Fruit fly (Drosophila melanogaster): ENCODE data around the gene CG10920.

Gene CG10920

DNA sequence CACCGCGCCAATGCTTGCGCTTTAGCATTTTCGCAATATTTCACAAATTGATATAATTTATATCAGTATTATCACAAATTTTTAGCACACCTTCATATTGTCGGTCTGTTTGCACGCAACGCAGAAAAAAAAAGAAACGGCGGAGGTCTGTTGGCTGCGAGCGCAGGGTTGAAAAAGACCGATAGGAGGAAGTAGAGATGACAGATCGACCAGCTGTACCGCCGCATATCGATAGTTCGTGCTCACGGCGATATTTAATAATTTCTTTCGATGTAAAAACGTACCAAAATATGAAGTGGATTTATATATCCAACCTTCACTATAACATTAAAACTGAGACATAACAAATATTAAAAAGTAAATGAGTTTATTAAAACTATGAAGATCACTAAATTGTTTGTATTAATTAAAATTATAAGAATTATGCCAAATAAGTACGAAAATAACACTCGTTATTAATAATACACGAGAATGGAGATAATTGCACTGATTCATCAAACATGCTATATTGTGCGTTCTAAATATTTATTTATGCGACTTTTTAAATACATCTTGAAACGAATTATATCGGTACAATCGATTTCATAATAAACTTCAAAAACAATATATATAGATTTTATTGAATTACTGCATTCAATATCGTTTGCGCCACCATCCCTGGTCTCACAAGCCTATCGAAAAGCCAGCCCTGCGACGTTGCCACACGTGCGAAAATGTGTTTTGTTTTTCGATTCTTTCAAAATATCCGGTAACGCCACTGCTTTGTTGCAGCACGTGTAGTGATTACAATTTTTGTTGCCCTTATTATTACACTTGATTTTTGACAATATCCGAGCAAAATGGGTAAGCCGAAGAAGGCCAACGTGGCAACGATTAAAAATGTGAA lies 47.4 kb upstream of the CG10920 start, which contains the start of the genes RpS6 and bys (continued):
- TF ChIP-seq trh (GFP tag; optimal IDR thresholded peaks at IDR 0.05) = no peak
- peak; percentile 14 for TF ChIP-seq CG17359 (tag; optimal IDR thresholded peaks at IDR 0.05)
- TF ChIP-seq aop (GFP tag; IDR thresholded peaks at IDR 0.05) = peak; percentile 88
- TF ChIP-seq Xbp1 (GFP tag; optimal IDR thresholded peaks at IDR 0.05) = peak; percentile 54
- TF ChIP-seq CG9932 (GFP tag; IDR thresholded peaks at IDR 0.05) = peak; percentile 74
- no peak for TF ChIP-seq CG13123 (GFP tag; optimal IDR thresholded peaks at IDR 0.05)
- peak; percentile 23 for TF ChIP-seq stwl (tag; optimal IDR thresholded peaks at IDR 0.05)
- TF ChIP-seq Usf (GFP tag; optimal IDR thresholded peaks at IDR 0.05) = no peak
- peak; percentile 22 for TF ChIP-seq CG15514 (GFP tag; optimal IDR thresholded peaks at IDR 0.05)
- TF ChIP-seq CG13775 (GFP tag; optimal IDR thresholded peaks at IDR 0.05) = peak; percentile 66
- TF ChIP-seq Vsx1 (GFP tag; optimal IDR thresholded peaks at IDR 0.05) = no peak
- TF ChIP-seq ftz-f1 (GFP tag; optimal IDR thresholded peaks at IDR 0.05) = no peak
- TF ChIP-seq Dip3 (GFP tag; optimal IDR thresholded peaks at IDR 0.05) = peak; percentile 28
- no peak for TF ChIP-seq CkIIα-i1 (GFP tag; IDR thresholded peaks at IDR 0.05)
- 0 out of 2 replicates have a peak, but pooled peaks have one; percentile 23 for TF ChIP-seq sim (GFP tag; IDR thresholded peaks at IDR 0.05)

DNA sequence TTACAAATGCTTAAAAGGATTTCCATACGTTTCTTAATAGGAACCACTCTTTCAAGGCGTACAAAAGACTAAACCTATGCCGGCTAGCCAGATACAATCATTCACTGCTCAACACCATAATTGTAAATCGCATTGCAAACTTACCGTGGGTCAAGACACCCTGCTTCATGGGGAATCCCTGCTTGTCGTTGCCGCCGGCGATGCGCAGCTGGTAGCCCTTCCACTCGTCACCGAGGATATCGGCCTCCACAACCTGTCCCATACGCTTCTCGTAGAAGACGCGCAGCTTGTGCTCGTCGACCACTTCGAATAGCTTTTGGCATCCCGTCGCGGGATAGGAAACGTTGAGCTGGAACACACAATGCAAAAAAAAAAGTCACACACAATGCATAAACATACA lies 46.6 kb upstream of the CG10920 start:
- TF ChIP-seq Ets65A (GFP tag) = peak; percentile 65
- TF ChIP-seq gsb (GFP tag; IDR thresholded peaks at IDR 0.05) = no peak
- TF ChIP-seq sens (GFP tag) = peak; percentile 53
- TF ChIP-seq Opbp (GFP tag; IDR thresholded peaks at IDR 0.05; ENCODE audit: partially characterized antibody) = 0 out of 3 replicates have a peak, but pooled peaks have one; percentile 10

DNA sequence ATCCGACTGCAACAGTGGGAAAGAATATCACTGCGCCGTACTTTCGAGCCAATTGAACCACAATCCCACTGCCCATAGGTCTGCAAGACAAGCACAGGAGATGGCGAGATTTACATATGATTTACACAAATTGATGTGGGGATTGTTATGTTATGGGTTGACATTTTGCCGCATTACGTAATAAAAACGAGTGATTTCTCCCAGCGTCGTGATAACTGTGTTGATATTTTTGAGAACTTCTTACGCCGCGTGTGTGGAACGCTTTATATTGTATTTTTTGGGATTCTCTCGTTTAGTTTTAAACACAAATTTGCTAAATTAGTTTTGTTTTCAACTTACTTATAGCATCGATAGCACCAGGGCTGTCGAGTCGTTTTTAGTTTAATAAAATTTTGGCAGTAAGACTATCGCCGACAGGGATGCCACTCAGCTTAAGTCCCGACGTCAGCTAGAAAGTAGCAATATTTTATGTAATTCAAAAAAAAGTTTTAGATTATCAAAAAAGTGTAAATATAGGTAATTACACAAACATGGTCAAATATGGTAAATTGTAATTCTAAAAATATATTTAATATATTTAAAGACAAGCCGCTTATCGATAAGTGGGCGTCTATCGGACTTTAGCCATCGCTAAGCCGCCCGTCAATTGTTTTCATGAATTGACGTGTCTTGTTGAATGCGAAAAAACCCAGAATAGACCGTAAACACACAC lies 39.5 kb upstream of the CG10920 start, which contains the start of the genes CG45089, ND-MNLL and p115:
Gene CG45089 (minus strand): TSS at position 388 of the 712 bp plus-strand sequence.
Gene ND-MNLL (minus strand): TSS at position 388 of the 712 bp plus-strand sequence.
Gene p115 (plus strand): TSS at position 621 of the 712 bp plus-strand sequence.
- TF ChIP-seq Drgx (GFP tag; IDR thresholded peaks at IDR 0.05) (0 out of 2 replicates have a peak, but pooled peaks have one; percentile 20), CG12942 (GFP tag; optimal IDR thresholded peaks at IDR 0.05) (peak; percentile 48), CG11696 (GFP tag; IDR thresholded peaks at IDR 0.05) (no peak), Ptx1 (GFP tag; IDR thresholded peaks at IDR 0.05) (peak; percentile 68), HLHmδ (GFP tag; optimal IDR thresholded peaks at IDR 0.05) (no peak), repo (GFP tag; optimal IDR thresholded peaks at IDR 0.05) (no peak), CG17912 (GFP tag; optimal IDR thresholded peaks at IDR 0.05) (no peak), CG14014 (GFP tag; IDR thresholded peaks at IDR 0.05) (peak; percentile 47; the same call in 1 of the 2 replicates), nau (GFP tag; optimal IDR thresholded peaks at IDR 0.05) (no peak), hb (GFP tag; IDR thresholded peaks at IDR 0.05; ENCODE audit: partially characterized antibody) (peak; percentile 35; the same call in 1 of the 3 replicates), CG10321 (GFP tag; IDR thresholded peaks at IDR 0.05) (no peak), da (GFP tag; optimal IDR thresholded peaks at IDR 0.05) (no peak), vvl (GFP tag; IDR thresholded peaks at IDR 0.05) (peak; percentile 70), Mes4 (GFP tag; optimal IDR thresholded peaks at IDR 0.05) (no peak), pros (GFP tag; optimal IDR thresholded peaks at IDR 0.05) (no peak), Jarid2 (GFP tag; optimal IDR thresholded peaks at IDR 0.05) (no peak), Tbp (GFP tag; optimal IDR thresholded peaks at IDR 0.05) (no peak), CG12219 (GFP tag; optimal IDR thresholded peaks at IDR 0.05) (no peak), Abd-B (GFP tag; optimal IDR thresholded peaks at IDR 0.05) (peak; percentile 65), Stat92E (GFP tag; optimal IDR thresholded peaks at IDR 0.05) (no peak), CG4617 (GFP tag; optimal IDR thresholded peaks at IDR 0.05; ENCODE audit: borderline replicate concordance) (peak; percentile 56), tna (GFP tag; IDR thresholded peaks at IDR 0.05; ENCODE audit: partially characterized antibody) (no peak), Sin3A (optimal IDR thresholded peaks at IDR 0.05) (peak; percentile 56), CG11247 (GFP tag; IDR thresholded peaks at IDR 0.05) (peak; percentile 32; the same call in 1 of the 2 replicates), slou (GFP tag; optimal IDR thresholded peaks at IDR 0.05) (peak; percentile 26), NFAT (GFP tag; IDR thresholded peaks at IDR 0.05) (peak; percentile 44; the same call in 1 of the 2 replicates), CG10274 (GFP tag; optimal IDR thresholded peaks at IDR 0.05) (no peak)
